Worm (Caenorhabditis elegans): ENCODE measurements around the gene F09C6.15.

Gene F09C6.15

ce11 chrV:16893440-16893839, at the start of gene F09C6.15:
Gene F09C6.15, plus strand, starts transcription at chrV:16893740.
- TF ChIP-seq hmg-1.1 (GFP tag; IDR thresholded peaks at IDR 0.05) (no peak), Y48G9A.11 (GFP tag; IDR thresholded peaks at IDR 0.05) (no peak), zfp-2 (tag; optimal IDR thresholded peaks at IDR 0.05) (no peak), nhr-102 (tag; optimal IDR thresholded peaks at IDR 0.05) (no peak), nhr-10 (tag; optimal IDR thresholded peaks at IDR 0.05) (no peak), snpc-4 (tag; optimal IDR thresholded peaks at IDR 0.05) (no peak), egl-27 (tag; optimal IDR thresholded peaks at IDR 0.05) (no peak), F44E2.7 (GFP tag; IDR thresholded peaks at IDR 0.05) (no peak)

- peak in 1 of 2 experiments; percentile 77 for TF ChIP-seq unc-62 (GFP tag; optimal IDR thresholded peaks at IDR 0.05 in 1 of 2)
- TF ChIP-seq unc-62 (tag; optimal IDR thresholded peaks at IDR 0.05), result no peak
- peak; percentile 38; the same call in 1 of the 2 replicates for TF ChIP-seq dmd-6 (GFP tag; IDR thresholded peaks at IDR 0.05)
- no peak for TF ChIP-seq lin-38 (GFP tag; IDR thresholded peaks at IDR 0.05)
- no peak for TF ChIP-seq daf-19 (GFP tag; conservative IDR thresholded peaks at IDR 0.05)
Measured at ce11 chrV:16848498-16848897, 45.0 kb upstream of the F09C6.15 start, which contains the start of the genes clec-36 and clec-26. Gene clec-36, minus strand, starts transcription at chrV:16848598. Gene clec-26, plus strand, starts transcription at chrV:16848611.

ce11 chrV:16852002-16852401, 41.5 kb upstream of the F09C6.15 start, which contains the start of gene clec-37:
Gene clec-37, minus strand, starts transcription at chrV:16852102.
- TF ChIP-seq hmg-1.1 (GFP tag; IDR thresholded peaks at IDR 0.05) (no peak), ceh-44 (GFP tag; IDR thresholded peaks at IDR 0.05) (no peak), egl-43 (GFP tag; IDR thresholded peaks at IDR 0.05) (no peak), D1046.2 (GFP tag; IDR thresholded peaks at IDR 0.05) (no peak), lsy-2 (tag; optimal IDR thresholded peaks at IDR 0.05) (no peak), ztf-11 (tag; optimal IDR thresholded peaks at IDR 0.05) (no peak), mdt-29 (GFP tag; IDR thresholded peaks at IDR 0.05) (no peak), F26F4.8 (GFP tag; conservative IDR thresholded peaks at IDR 0.05) (no peak), nhr-10 (tag; optimal IDR thresholded peaks at IDR 0.05) (no peak), unc-130 (GFP tag; optimal IDR thresholded peaks at IDR 0.05) (no peak)

DNA sequence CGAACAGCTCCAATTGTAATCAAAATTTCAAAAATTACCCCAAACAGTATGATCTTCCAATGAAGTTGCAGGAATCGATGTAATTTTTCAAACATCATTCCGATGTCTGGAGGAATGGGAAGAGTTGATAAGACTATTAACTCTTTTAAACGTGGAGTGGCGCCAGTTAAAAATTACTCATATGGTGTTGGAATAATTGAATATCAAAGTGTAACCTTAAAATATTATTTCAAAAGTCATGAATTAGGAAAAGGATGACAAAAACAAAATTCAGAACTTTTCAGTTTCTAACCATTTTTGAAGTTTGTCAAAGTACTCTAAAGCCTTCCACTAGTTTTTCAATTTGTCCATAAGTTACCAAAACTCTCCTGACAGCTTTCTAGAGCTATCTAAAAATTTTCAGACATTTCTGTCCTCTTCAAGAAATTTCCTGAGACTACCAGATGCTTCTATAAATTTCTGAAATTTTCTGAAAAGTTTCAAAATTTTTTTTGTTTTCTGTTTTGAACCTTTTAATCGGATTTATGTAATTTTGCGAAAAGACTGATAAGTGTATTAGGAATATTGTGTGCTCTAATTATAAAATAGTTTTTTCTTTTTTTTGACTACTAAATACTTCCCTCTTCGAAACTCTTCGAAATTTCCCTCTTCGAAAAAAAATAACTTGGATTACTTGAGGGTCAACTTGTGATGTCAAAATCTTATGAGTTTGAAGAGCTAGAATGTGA, 39.4 kb upstream of the F09C6.15 start, which contains the start of the genes clec-35 and clec-27:
Gene clec-35 (minus strand): TSS at position 101 of the 728 bp plus-strand sequence.
Gene clec-27 (plus strand): TSS at position 678 of the 728 bp plus-strand sequence.
- TF ChIP-seq fos-1 (tag; optimal IDR thresholded peaks at IDR 0.05), result no peak
- TF ChIP-seq hlh-11 (tag; optimal IDR thresholded peaks at IDR 0.05), result no peak
- no peak for TF ChIP-seq lin-15B (tag; optimal IDR thresholded peaks at IDR 0.05)
- no peak for TF ChIP-seq unc-62 (GFP tag; optimal IDR thresholded peaks at IDR 0.05 in 1 of 2)
- TF ChIP-seq unc-62 (tag; optimal IDR thresholded peaks at IDR 0.05), result no peak
- no peak for TF ChIP-seq ceh-82 (tag; optimal IDR thresholded peaks at IDR 0.05)
- TF ChIP-seq snpc-1.2 (GFP tag; IDR thresholded peaks at IDR 0.05), result no peak
- TF ChIP-seq R02D3.7 (tag; optimal IDR thresholded peaks at IDR 0.05), result no peak
- TF ChIP-seq zfp-2 (tag; optimal IDR thresholded peaks at IDR 0.05), result no peak
- no peak for TF ChIP-seq pqm-1 (tag; optimal IDR thresholded peaks at IDR 0.05)
- no peak for TF ChIP-seq tra-1 (GFP tag; IDR thresholded peaks at IDR 0.05)
- no peak for TF ChIP-seq mes-2 (tag; optimal IDR thresholded peaks at IDR 0.05; ENCODE audit: poor library complexity, severe bottlenecking)
- TF ChIP-seq nhr-6 (tag; optimal IDR thresholded peaks at IDR 0.05), result no peak
- TF ChIP-seq egl-43 (GFP tag; IDR thresholded peaks at IDR 0.05), result no peak

ce11 chrV:16857977-16858479, 35.5 kb upstream of the F09C6.15 start, which contains the start of the genes clec-31 and clec-22:
Gene clec-31, minus strand, starts transcription at chrV:16858077.
Gene clec-22, plus strand, starts transcription at chrV:16858429.
- TF ChIP-seq zip-2 (tag; optimal IDR thresholded peaks at IDR 0.05), result no peak
- no peak for TF ChIP-seq php-3 (GFP tag; IDR thresholded peaks at IDR 0.05)
- no peak for TF ChIP-seq daf-19 (GFP tag; conservative IDR thresholded peaks at IDR 0.05)
- TF ChIP-seq daf-16 (GFP tag; optimal IDR thresholded peaks at IDR 0.05), result no peak
- TF ChIP-seq daf-16 (tag; optimal IDR thresholded peaks at IDR 0.05), result no peak
- no peak for TF ChIP-seq nhr-111 (GFP tag; optimal IDR thresholded peaks at IDR 0.05)
- TF ChIP-seq dve-1 (tag; optimal IDR thresholded peaks at IDR 0.05; ENCODE audit: insufficient read depth), result no peak
- no peak for TF ChIP-seq mxl-2 (GFP tag; conservative IDR thresholded peaks at IDR 0.05)
- TF ChIP-seq attf-4 (tag; optimal IDR thresholded peaks at IDR 0.05), result no peak
- TF ChIP-seq ceh-62 (tag; optimal IDR thresholded peaks at IDR 0.05), result no peak
- TF ChIP-seq ctbp-1 (GFP tag; IDR thresholded peaks at IDR 0.05), result no peak
- TF ChIP-seq dmd-8 (GFP tag; IDR thresholded peaks at IDR 0.05), result no peak
- TF ChIP-seq nhr-25 (tag; optimal IDR thresholded peaks at IDR 0.05; ENCODE audit: borderline replicate concordance, insufficient read depth), result no peak
- TF ChIP-seq lsy-2 (tag; optimal IDR thresholded peaks at IDR 0.05), result no peak
- TF ChIP-seq ceh-20 (GFP tag; IDR thresholded peaks at IDR 0.05), result no peak
